Worm (Caenorhabditis elegans) whole organism, L2 larva: ENCODE data around the gene mam-2.
A peak's percentile ranks its signal among the peaks of the same experiment; 100 is the strongest.

Experiments
- C34F6.9 ChIP-seq: fragments of 150-350 bp; optimal IDR thresholded peaks from 2 replicates; lab custom pipeline; 2014; ENCODE audit warnings: missing biosample characterization, missing genetic modification characterization
- F13H6.1 ChIP-seq: sonication (generic microtip); optimal IDR thresholded peaks from 2 replicates; lab custom pipeline; 2016; ENCODE audit warnings: missing genetic modification characterization, missing compliant biosample characterization
- Y55F3AM.14 ChIP-seq: fragments of 200-800 bp; sonication (Bioruptor generic); optimal IDR thresholded peaks from 2 replicates; lab custom pipeline; 2018; ENCODE audit warnings: mild to moderate bottlenecking, missing genetic modification characterization, missing compliant biosample characterization
- ZK546.5 ChIP-seq: sonication (generic microtip); optimal IDR thresholded peaks from 2 replicates; lab custom pipeline; 2017; ENCODE audit warnings: missing biosample characterization, missing genetic modification characterization
- alr-1 ChIP-seq: fragments of 150-350 bp; optimal IDR thresholded peaks from 2 replicates; lab custom pipeline; 2014; ENCODE audit warnings: missing biosample characterization, missing genetic modification characterization
- aly-2 ChIP-seq: fragments of 150-350 bp; optimal IDR thresholded peaks from 2 replicates; lab custom pipeline; 2014; ENCODE audit warnings: missing biosample characterization, missing genetic modification characterization
- ama-1 ChIP-seq: fragments of 150-350 bp; optimal IDR thresholded peaks from 2 replicates; lab custom pipeline; 2018; ENCODE audit warnings: inconsistent platforms
- blmp-1 ChIP-seq: sonication (generic microtip); optimal IDR thresholded peaks from 2 replicates; lab custom pipeline; 2017; ENCODE audit warnings: missing genetic modification characterization, mild to moderate bottlenecking, missing compliant biosample characterization, antibody characterized with exemption, moderate library complexity; ENCODE audit not compliant: insufficient read depth
- ceh-16 ChIP-seq: fragments of 150-350 bp; optimal IDR thresholded peaks from 2 replicates; lab custom pipeline; 2014; ENCODE audit warnings: missing biosample characterization, missing genetic modification characterization
- ceh-82 ChIP-seq: fragments of 150-350 bp; optimal IDR thresholded peaks from 2 replicates; lab custom pipeline; 2014; ENCODE audit warnings: missing biosample characterization, missing genetic modification characterization
- crh-2 ChIP-seq: sonication (generic microtip); optimal IDR thresholded peaks from 2 replicates; lab custom pipeline; 2017; ENCODE audit warnings: missing biosample characterization, missing genetic modification characterization
- dmd-4 ChIP-seq: sonication (generic microtip); optimal IDR thresholded peaks from 2 replicates; lab custom pipeline; 2017; ENCODE audit warnings: missing biosample characterization, missing genetic modification characterization
- egl-27 ChIP-seq: sonication (generic microtip); optimal IDR thresholded peaks from 3 replicates; lab custom pipeline; 2017; ENCODE audit warnings: missing biosample characterization, missing genetic modification reagents, missing genetic modification characterization
- elt-1 ChIP-seq: fragments of 150-350 bp; optimal IDR thresholded peaks from 2 replicates; lab custom pipeline; 2014; ENCODE audit warnings: missing biosample characterization, missing genetic modification characterization
- elt-3 ChIP-seq: sonication (generic microtip); optimal IDR thresholded peaks from 2 replicates; lab custom pipeline; 2017; ENCODE audit warnings: missing biosample characterization, missing genetic modification characterization
- fos-1 ChIP-seq: fragments of 150-350 bp; optimal IDR thresholded peaks from 2 replicates; lab custom pipeline; 2014; ENCODE audit warnings: missing biosample characterization, missing genetic modification characterization
- gmeb-1 ChIP-seq: fragments of 150-350 bp; optimal IDR thresholded peaks from 2 replicates; lab custom pipeline; 2014; ENCODE audit warnings: missing biosample characterization, missing genetic modification characterization
- lin-11 ChIP-seq: fragments of 150-350 bp; sonication (generic microtip); optimal IDR thresholded peaks from 2 replicates; lab custom pipeline; 2014; ENCODE audit warnings: missing biosample characterization, missing genetic modification characterization, inconsistent platforms, mixed read lengths
- lin-13 ChIP-seq: fragments of 150-350 bp; optimal IDR thresholded peaks from 2 replicates; lab custom pipeline; 2014; ENCODE audit warnings: missing biosample characterization, missing genetic modification reagents, missing genetic modification characterization
- lin-39 ChIP-seq: fragments of 150-350 bp; optimal IDR thresholded peaks from 2 replicates; lab custom pipeline; 2014; ENCODE audit warnings: missing biosample characterization, missing genetic modification reagents, missing genetic modification characterization
- lsy-2 ChIP-seq, 2 experiments: fragments of 150-350 bp in 1 of 2; sonication (generic microtip) in 1 of 2; optimal IDR thresholded peaks; 2 replicates each; lab custom pipeline; 2014 to 2017; ENCODE audit warnings: missing biosample characterization in 2 of 2, missing genetic modification characterization in 2 of 2
- mab-5 ChIP-seq: fragments of 150-350 bp; optimal IDR thresholded peaks from 2 replicates; lab custom pipeline; 2014; ENCODE audit warnings: missing biosample characterization, missing genetic modification characterization
- mbf-1 ChIP-seq: sonication (generic microtip); optimal IDR thresholded peaks from 2 replicates; lab custom pipeline; 2017; ENCODE audit warnings: missing biosample characterization, missing genetic modification characterization
- mdl-1 ChIP-seq, 2 experiments: fragments of 150-350 bp in 1 of 2; sonication (generic microtip) in 1 of 2; optimal IDR thresholded peaks; 2 replicates each; lab custom pipeline; 2017; ENCODE audit warnings: missing biosample characterization in 2 of 2, missing genetic modification characterization in 2 of 2
- nhr-10 ChIP-seq: sonication (generic microtip); optimal IDR thresholded peaks from 2 replicates; lab custom pipeline; 2017; ENCODE audit warnings: missing biosample characterization, missing genetic modification characterization
- nhr-11 ChIP-seq: fragments of 150-350 bp; optimal IDR thresholded peaks from 2 replicates; lab custom pipeline; 2014; ENCODE audit warnings: missing biosample characterization, missing genetic modification characterization
- nhr-12 ChIP-seq: fragments of 150-350 bp; optimal IDR thresholded peaks from 2 replicates; lab custom pipeline; 2014; ENCODE audit warnings: missing biosample characterization, missing genetic modification characterization
- nhr-129 ChIP-seq: fragments of 150-350 bp; optimal IDR thresholded peaks from 2 replicates; lab custom pipeline; 2014; ENCODE audit warnings: missing biosample characterization, missing genetic modification characterization
- nhr-21 ChIP-seq: fragments of 150-350 bp; optimal IDR thresholded peaks from 2 replicates; lab custom pipeline; 2014; ENCODE audit warnings: missing biosample characterization, missing genetic modification characterization
- nhr-237 ChIP-seq: fragments of 150-350 bp; optimal IDR thresholded peaks from 2 replicates; lab custom pipeline; 2014; ENCODE audit warnings: missing biosample characterization, missing genetic modification characterization
- nhr-6 ChIP-seq: fragments of 150-350 bp; optimal IDR thresholded peaks from 2 replicates; lab custom pipeline; 2014; ENCODE audit warnings: missing biosample characterization, missing genetic modification characterization
- nhr-77 ChIP-seq: fragments of 150-350 bp; optimal IDR thresholded peaks from 2 replicates; lab custom pipeline; 2014; ENCODE audit warnings: missing biosample characterization, missing genetic modification characterization
- peb-1 ChIP-seq: fragments of 150-350 bp; optimal IDR thresholded peaks from 2 replicates; lab custom pipeline; 2014; ENCODE audit warnings: missing biosample characterization, missing genetic modification characterization
- sem-4 ChIP-seq: fragments of 150-350 bp; optimal IDR thresholded peaks from 2 replicates; lab custom pipeline; 2014; ENCODE audit warnings: missing biosample characterization, missing genetic modification reagents, missing genetic modification characterization
- skn-1 ChIP-seq: sonication (generic microtip); optimal IDR thresholded peaks from 2 replicates; lab custom pipeline; 2017; ENCODE audit warnings: missing biosample characterization, missing genetic modification characterization
- sma-3 ChIP-seq: sonication (generic microtip); optimal IDR thresholded peaks from 2 replicates; lab custom pipeline; 2016; ENCODE audit warnings: missing genetic modification reagents, missing genetic modification characterization, missing compliant biosample characterization
- snpc-4 ChIP-seq: fragments of 150-350 bp; optimal IDR thresholded peaks from 2 replicates; lab custom pipeline; 2014; ENCODE audit warnings: missing biosample characterization, missing genetic modification characterization
- unc-39 ChIP-seq: fragments of 150-350 bp; optimal IDR thresholded peaks from 2 replicates; lab custom pipeline; 2014; ENCODE audit warnings: missing biosample characterization, missing genetic modification characterization
- unc-55 ChIP-seq: fragments of 150-350 bp; sonication (generic microtip); optimal IDR thresholded peaks from 3 replicates; lab custom pipeline; 2014; ENCODE audit warnings: missing biosample characterization, missing genetic modification reagents, missing genetic modification characterization
- unc-62 ChIP-seq: fragments of 150-350 bp; optimal IDR thresholded peaks from 2 replicates; lab custom pipeline; 2014; ENCODE audit warnings: missing biosample characterization, missing genetic modification reagents, missing genetic modification characterization
- zag-1 ChIP-seq: fragments of 150-350 bp; optimal IDR thresholded peaks from 2 replicates; lab custom pipeline; 2014; ENCODE audit warnings: missing biosample characterization, missing genetic modification characterization
- ztf-1 ChIP-seq: fragments of 200-800 bp; sonication (Bioruptor generic); conservative IDR thresholded peaks from 2 replicates; pipeline ENCODE4 v1.3.6; 2022; ENCODE audit warnings: missing genetic modification characterization, missing compliant biosample characterization
- ztf-11 ChIP-seq: sonication (generic microtip); optimal IDR thresholded peaks from 2 replicates; lab custom pipeline; 2017; ENCODE audit warnings: missing biosample characterization, missing genetic modification characterization
- ztf-4 ChIP-seq: fragments of 150-350 bp; optimal IDR thresholded peaks from 2 replicates; lab custom pipeline; 2014; ENCODE audit warnings: missing biosample characterization, missing genetic modification characterization

mam-2 gene

DNA sequence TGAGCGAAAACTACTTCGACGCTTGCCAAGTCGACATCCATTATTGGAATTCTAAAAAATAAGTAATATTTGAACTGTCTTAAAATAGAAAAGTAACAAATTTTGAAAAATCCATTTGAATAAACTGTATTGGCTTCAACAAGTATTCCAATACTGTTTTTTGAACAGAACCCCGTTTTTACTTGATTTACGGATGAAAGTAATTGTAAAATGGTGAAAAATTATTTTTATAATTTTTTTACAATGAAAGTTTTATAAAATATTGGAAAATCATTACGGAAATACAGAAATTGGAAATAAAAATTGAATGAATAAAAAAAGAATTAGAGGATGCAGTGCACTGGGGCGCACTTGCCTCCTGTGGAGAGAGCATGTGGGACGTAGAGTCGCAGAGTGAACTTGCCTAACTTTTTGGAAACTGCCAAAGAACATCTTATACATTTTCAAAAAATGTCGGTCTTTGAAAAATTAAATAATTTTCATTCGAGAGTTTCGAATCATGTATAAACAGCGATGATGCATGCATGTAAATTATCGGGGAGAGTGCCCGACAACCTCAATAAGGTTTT, 685 bp upstream of the mam-2 start, which contains the start of gene rrp-1:
rrp-1 (minus strand) TSS at position 51 of the 569 bp plus-strand sequence.
- peak; percentile 41 for TF ChIP-seq unc-55 (GFP tag; lab: Kevin White, UChicago)
- no peak for TF ChIP-seq sma-3 (GFP tag; lab: Kevin White, UChicago)
- no peak for TF ChIP-seq sem-4 (tag; lab: Kevin White, UChicago)
- TF ChIP-seq C34F6.9 (tag; lab: Kevin White, UChicago) = peak; percentile 38

DNA sequence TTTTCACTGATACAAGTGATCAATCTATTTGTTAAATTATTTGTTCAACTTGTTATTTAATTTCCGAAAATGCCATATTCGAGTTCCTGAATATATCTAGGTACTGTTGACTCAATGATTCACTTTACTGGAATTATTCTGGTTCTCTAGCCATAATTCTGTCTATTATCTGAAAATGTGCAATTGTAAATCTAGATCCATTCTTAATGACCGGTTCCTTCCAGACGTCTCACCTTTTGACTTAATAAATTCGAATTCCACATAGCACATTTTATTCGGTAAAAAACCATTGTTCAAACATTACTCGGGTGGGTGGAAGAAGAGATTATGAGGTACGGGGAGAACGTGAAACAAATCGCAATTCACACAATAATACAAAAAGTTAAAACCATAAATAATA, 6.4 kb downstream of the mam-2 start:
- no peak for TF ChIP-seq ztf-4
- TF ChIP-seq crh-2 (tag; lab: Kevin White, UChicago) = peak; percentile 27
- no peak for TF ChIP-seq ztf-1
- no peak for TF ChIP-seq ama-1 (lab: Kevin White, UChicago)
- no peak for TF ChIP-seq F13H6.1 (tag; lab: Kevin White, UChicago)
- no peak for TF ChIP-seq nhr-6 (tag; lab: Kevin White, UChicago)
- TF ChIP-seq nhr-21 (tag; lab: Kevin White, UChicago) = no peak
- TF ChIP-seq egl-27 (tag; lab: Kevin White, UChicago) = no peak

DNA sequence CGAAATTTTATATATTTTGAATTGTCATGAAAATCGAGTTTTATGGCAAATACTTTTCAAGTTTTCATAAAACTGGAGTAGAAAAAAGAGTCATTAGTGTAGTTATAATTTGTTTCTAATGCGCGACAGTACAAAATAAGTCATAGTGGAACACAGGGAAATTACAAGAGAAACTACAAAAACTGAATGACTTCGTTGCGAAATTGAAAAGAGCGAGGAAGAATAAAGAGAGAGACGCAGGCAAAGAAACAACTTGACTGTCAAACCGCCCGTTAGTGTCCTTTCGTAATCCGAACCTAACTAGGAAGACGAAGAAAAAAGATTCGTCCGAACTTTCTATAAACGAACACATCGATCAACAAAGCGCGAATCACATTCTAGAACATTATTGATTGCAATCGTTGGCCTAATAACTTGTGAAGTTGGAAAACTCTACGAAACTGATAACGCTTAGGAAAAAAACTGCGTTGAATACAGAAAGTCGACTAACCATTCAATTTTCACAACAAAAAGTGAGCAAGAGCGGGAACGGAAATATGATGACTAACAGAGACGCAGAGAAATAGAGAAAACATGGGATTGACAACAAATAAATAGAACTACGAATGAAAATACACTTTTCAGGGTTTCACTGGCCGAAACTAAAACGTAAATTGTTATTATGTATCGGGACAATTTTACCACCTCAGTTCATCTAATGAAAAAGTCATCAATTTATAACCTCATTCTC, 10.6 kb downstream of the mam-2 start:
- TF ChIP-seq peb-1 (tag; lab: Kevin White, UChicago) = no peak
- no peak for TF ChIP-seq snpc-4 (tag; lab: Kevin White, UChicago)
- no peak for TF ChIP-seq ztf-11
- peak; percentile 70 for TF ChIP-seq skn-1 (tag; lab: Kevin White, UChicago)
- peak; percentile 20 for TF ChIP-seq crh-2 (tag; lab: Kevin White, UChicago)
- TF ChIP-seq, all 48 proteins: peak for 2

DNA sequence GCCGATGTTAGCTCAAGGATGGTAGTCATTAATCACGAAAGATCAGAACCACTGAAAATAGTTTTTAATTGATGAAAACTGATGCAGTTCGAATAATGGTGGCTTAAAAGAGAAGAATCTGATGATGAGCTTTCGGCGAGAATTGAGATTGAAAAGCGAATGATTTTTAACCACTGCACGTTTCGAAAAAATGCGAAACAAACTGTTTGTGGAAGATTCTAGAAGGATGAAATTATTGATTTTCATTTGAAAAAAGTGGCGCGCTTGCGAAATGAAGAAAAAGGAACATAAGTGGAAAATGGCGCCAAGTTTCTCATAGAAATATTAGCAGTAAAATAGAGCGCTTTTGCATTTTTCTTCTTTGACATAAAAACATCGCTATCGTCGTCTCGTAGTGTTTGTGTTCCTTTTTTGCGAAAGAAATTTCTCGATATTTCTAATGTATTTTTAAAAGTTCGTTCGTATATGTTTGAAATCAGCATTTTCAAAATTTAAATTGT, 11.9 kb downstream of the mam-2 start, which contains the start of gene uba-1:
uba-1 (minus strand) TSS at position 51 of the 500 bp plus-strand sequence.
- TF ChIP-seq sma-3 (GFP tag; lab: Kevin White, UChicago) (peak; percentile 41), Y55F3AM.14 (GFP tag; lab: Kevin White, UChicago) (peak; percentile 60), unc-55 (GFP tag; lab: Kevin White, UChicago) (peak; percentile 55), ZK546.5 (tag; lab: Kevin White, UChicago) (no peak), fos-1 (tag; lab: Kevin White, UChicago) (no peak), aly-2 (tag; lab: Kevin White, UChicago) (no peak), ztf-11 (no peak), unc-62 (GFP tag; lab: Kevin White, UChicago) (no peak), mab-5 (peak; percentile 12), nhr-129 (tag; lab: Kevin White, UChicago) (no peak), ceh-16 (no peak), ama-1 (lab: Kevin White, UChicago) (peak; percentile 55), blmp-1 (no peak), C34F6.9 (tag; lab: Kevin White, UChicago) (peak; percentile 55), unc-39 (tag; lab: Kevin White, UChicago) (no peak), elt-1 (no peak), zag-1 (tag; lab: Kevin White, UChicago) (no peak), alr-1 (tag; lab: Kevin White, UChicago) (no peak), sem-4 (tag; lab: Kevin White, UChicago) (no peak), nhr-11 (tag; lab: Kevin White, UChicago) (no peak), nhr-12 (no peak), crh-2 (tag; lab: Kevin White, UChicago) (peak; percentile 86), ztf-1 (no peak), lsy-2 (tag; optimal IDR thresholded peaks at IDR 0.05; lab: Kevin White, UChicago) (peak in 1 of 2 experiments; percentile 50), mbf-1 (tag; lab: Kevin White, UChicago) (no peak), nhr-10 (tag; lab: Kevin White, UChicago) (no peak), mdl-1 (tag; optimal IDR thresholded peaks at IDR 0.05; lab: Kevin White, UChicago) (no peak), lin-13 (GFP tag; lab: Kevin White, UChicago) (no peak), ztf-4 (no peak), skn-1 (tag; lab: Kevin White, UChicago) (no peak), nhr-21 (tag; lab: Kevin White, UChicago) (peak; percentile 28), gmeb-1 (peak; percentile 5), F13H6.1 (tag; lab: Kevin White, UChicago) (peak; percentile 13), peb-1 (tag; lab: Kevin White, UChicago) (no peak), elt-3 (tag; lab: Kevin White, UChicago) (no peak), snpc-4 (tag; lab: Kevin White, UChicago) (no peak), ceh-82 (tag; lab: Kevin White, UChicago) (no peak), nhr-77 (tag; lab: Kevin White, UChicago) (no peak), nhr-237 (no peak), lin-11 (tag; lab: Kevin White, UChicago) (no peak), nhr-6 (tag; lab: Kevin White, UChicago) (no peak), lin-39 (tag; lab: Kevin White, UChicago) (no peak), egl-27 (tag; lab: Kevin White, UChicago) (no peak), dmd-4 (no peak)
